Worm (Caenorhabditis elegans) whole organism, mixed stage, embryonic: ENCODE measurements around the gene R07E5.4.

ENCODE experiments used
- blmp-1 ChIP-seq: fragments of 150-350 bp; optimal IDR thresholded peaks from 2 replicates; lab custom pipeline; 2014; ENCODE audit warnings: missing biosample characterization, missing genetic modification characterization
- cnd-1 ChIP-seq: fragments of 200-800 bp; sonication (Bioruptor generic); optimal IDR thresholded peaks from 2 replicates; lab custom pipeline; 2018; ENCODE audit warnings: mild to moderate bottlenecking, missing genetic modification characterization, missing compliant biosample characterization
- elt-1 ChIP-seq: sonication (generic microtip); optimal IDR thresholded peaks from 2 replicates; lab custom pipeline; 2017; ENCODE audit warnings: missing genetic modification characterization, mild to moderate bottlenecking, missing compliant biosample characterization, antibody characterized with exemption, moderate library complexity, borderline replicate concordance; ENCODE audit not compliant: insufficient read depth
- elt-3 ChIP-seq: fragments of 150-350 bp; optimal IDR thresholded peaks from 2 replicates; lab custom pipeline; 2014; ENCODE audit warnings: missing biosample characterization, missing genetic modification characterization
- flh-1 ChIP-seq: fragments of 200-800 bp; sonication (Bioruptor generic); optimal IDR thresholded peaks from 2 replicates; lab custom pipeline; 2018; ENCODE audit warnings: mild to moderate bottlenecking, missing genetic modification characterization, moderate library complexity, missing compliant biosample characterization
- lin-13 ChIP-seq: fragments of 150-350 bp; optimal IDR thresholded peaks from 2 replicates; lab custom pipeline; 2014; ENCODE audit warnings: missing biosample characterization, missing genetic modification characterization
- nhr-12 ChIP-seq: fragments of 150-350 bp; optimal IDR thresholded peaks from 2 replicates; lab custom pipeline; 2014; ENCODE audit warnings: missing biosample characterization, missing genetic modification characterization
- snpc-4 ChIP-seq: fragments of 150-350 bp; optimal IDR thresholded peaks from 2 replicates; lab custom pipeline; 2014; ENCODE audit warnings: missing biosample characterization, missing genetic modification characterization
- tbx-8 ChIP-seq: fragments of 200-800 bp; sonication (Bioruptor generic); optimal IDR thresholded peaks from 2 replicates; lab custom pipeline; 2018; ENCODE audit warnings: mild to moderate bottlenecking, missing genetic modification characterization, moderate library complexity, missing compliant biosample characterization
- unc-120 ChIP-seq: sonication (generic microtip); optimal IDR thresholded peaks from 2 replicates; lab custom pipeline; 2017; ENCODE audit warnings: missing genetic modification characterization, missing compliant biosample characterization; ENCODE audit not compliant: poor library complexity, severe bottlenecking
- unc-62 ChIP-seq: fragments of 150-350 bp; optimal IDR thresholded peaks from 2 replicates; lab custom pipeline; 2014; ENCODE audit warnings: missing biosample characterization, missing genetic modification reagents, missing genetic modification characterization
- ztf-11 ChIP-seq: fragments of 150-350 bp; optimal IDR thresholded peaks from 2 replicates; lab custom pipeline; 2014; ENCODE audit warnings: missing biosample characterization, missing genetic modification characterization

DNA sequence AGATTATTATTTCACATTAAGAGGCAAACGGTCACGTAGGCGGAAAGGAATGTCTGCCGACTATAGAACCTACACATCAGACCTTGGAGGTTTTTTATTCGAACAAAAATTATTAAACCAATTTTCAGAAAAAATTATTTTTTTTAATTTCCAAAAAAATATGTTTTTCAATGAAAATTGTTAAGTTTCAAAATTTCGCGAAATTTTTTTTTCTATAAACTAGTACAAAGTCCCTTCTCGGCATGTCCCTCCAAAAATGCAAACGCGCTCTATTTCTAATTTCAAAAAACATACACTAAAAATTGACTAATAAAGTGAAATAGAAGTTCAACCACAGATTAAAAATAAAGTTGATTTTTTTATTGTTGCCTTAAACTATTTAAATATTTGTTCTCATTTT is 29.6 kb upstream of the R07E5.4 start, which contains the start of gene ckb-1:
- TF ChIP-seq flh-1 (GFP tag; lab: Kevin White, UChicago) = no peak
- TF ChIP-seq cnd-1 (tag; lab: Kevin White, UChicago) = no peak
- no peak for TF ChIP-seq snpc-4 (tag; lab: Kevin White, UChicago)
- TF ChIP-seq unc-62 = no peak
- TF ChIP-seq lin-13 = no peak
- no peak for TF ChIP-seq elt-1 (tag; lab: Kevin White, UChicago)
- TF ChIP-seq tbx-8 (GFP tag; lab: Kevin White, UChicago) = no peak
- TF ChIP-seq blmp-1 (tag; lab: Kevin White, UChicago) = no peak
- no peak for TF ChIP-seq elt-3 (tag; lab: Kevin White, UChicago)
- TF ChIP-seq nhr-12 = no peak
- TF ChIP-seq ztf-11 = no peak
- no peak for TF ChIP-seq unc-120
